Worm (Caenorhabditis elegans): ENCODE data around the gene kvs-3.

- TF ChIP-seq T22C8.4 (GFP tag; IDR thresholded peaks at IDR 0.05) = no peak
- TF ChIP-seq cog-1 (tag; optimal IDR thresholded peaks at IDR 0.05) = no peak
- TF ChIP-seq flt-1 (GFP tag; IDR thresholded peaks at IDR 0.05) = no peak
Observed at ce11 chrV:9305116-9305515, 13.0 kb upstream of the kvs-3 start, which contains the start of gene F44A2.3.

All from whole organism, midembryonic.